Worm (Caenorhabditis elegans) whole organism, midembryonic: ENCODE results near the gene egg-1.

Source experiments
- T22C8.4 ChIP-seq: fragments of 200-800 bp; sonication (Bioruptor generic); IDR thresholded peaks from 2 replicates; pipeline ENCODE4 v1.3.6; 2022; ENCODE audit warnings: missing genetic modification characterization, missing compliant biosample characterization
- cog-1 ChIP-seq: sonication (generic microtip); optimal IDR thresholded peaks from 2 replicates; lab custom pipeline; 2016; ENCODE audit warnings: missing genetic modification characterization, missing compliant biosample characterization
- flt-1 ChIP-seq: fragments of 200-800 bp; sonication (Bioruptor generic); IDR thresholded peaks from 2 replicates; pipeline ENCODE4 v1.3.6; 2022; ENCODE audit warnings: missing genetic modification characterization, missing compliant biosample characterization
- klf-2 ChIP-seq: fragments of 200-800 bp; sonication (Bioruptor generic); conservative IDR thresholded peaks from 2 replicates; pipeline ENCODE4 v1.3.6; 2022; ENCODE audit warnings: missing genetic modification reagents, missing genetic modification characterization, missing compliant biosample characterization
- med-1 ChIP-seq: sonication (generic microtip); optimal IDR thresholded peaks from 2 replicates; lab custom pipeline; 2017; ENCODE audit warnings: missing genetic modification characterization, mild to moderate bottlenecking, missing compliant biosample characterization, antibody characterized with exemption, missing genetic modification reagents; ENCODE audit not compliant: insufficient read depth
- ref-1 ChIP-seq: fragments of 200-800 bp; sonication (Bioruptor generic); conservative IDR thresholded peaks from 2 replicates; pipeline ENCODE4 v1.3.6; 2022; ENCODE audit warnings: missing genetic modification reagents, missing genetic modification characterization, missing compliant biosample characterization
- tab-1 ChIP-seq: fragments of 200-800 bp; sonication (Bioruptor generic); IDR thresholded peaks from 2 replicates; pipeline ENCODE4 v1.3.6; 2022; ENCODE audit warnings: missing genetic modification characterization, missing compliant biosample characterization
- ztf-29 ChIP-seq: fragments of 200-800 bp; sonication (Bioruptor generic); IDR thresholded peaks from 2 replicates; pipeline ENCODE4 v1.3.6; 2022; ENCODE audit warnings: missing genetic modification reagents, missing genetic modification characterization, missing compliant biosample characterization

DNA sequence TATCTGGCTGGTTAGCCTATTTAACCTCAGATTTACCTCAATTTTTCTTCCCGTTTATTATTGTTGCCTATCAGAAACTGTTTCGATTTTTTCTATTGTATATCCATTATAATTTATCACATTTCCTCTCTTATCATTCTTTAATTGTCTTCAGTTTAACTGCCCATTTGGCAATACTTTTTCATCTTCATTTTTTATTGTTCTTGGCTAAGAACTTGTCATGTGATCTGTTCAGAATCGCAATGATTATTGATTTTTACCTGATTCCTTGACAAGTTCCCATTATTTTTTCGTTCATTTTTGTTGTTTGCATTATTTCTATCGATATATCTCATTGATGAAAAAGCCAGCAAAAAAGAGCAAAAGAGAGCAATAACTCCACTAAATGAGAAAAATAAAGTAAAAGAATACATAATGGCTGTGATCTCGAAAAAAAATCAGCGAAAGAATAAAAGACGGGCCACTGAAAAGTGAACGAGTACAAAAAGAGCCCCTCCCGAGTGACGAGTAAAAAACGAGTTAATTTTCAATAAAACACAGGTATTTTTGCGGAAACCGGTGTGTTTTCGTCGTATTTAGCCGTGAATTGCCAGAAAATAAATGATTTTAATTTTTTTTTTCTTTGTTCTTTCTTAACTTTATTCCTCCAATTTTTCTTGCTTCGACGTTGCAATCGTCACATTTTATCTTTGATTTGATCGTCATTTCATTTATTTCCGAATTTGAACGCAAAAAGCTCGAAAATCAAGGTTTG lies 13.6 kb upstream of the egg-1 start, which contains the start of gene arf-1:
- TF ChIP-seq klf-2 (GFP tag; lab: Robert Waterston, UW) (no peak), med-1 (no peak), flt-1 (no peak), T22C8.4 (no peak), cog-1 (no peak), ref-1 (GFP tag; lab: Robert Waterston, UW) (no peak), tab-1 (GFP tag; lab: Robert Waterston, UW) (no peak), ztf-29 (GFP tag; lab: Robert Waterston, UW) (no peak)
